Fruit fly (Drosophila melanogaster) whole organism, embryonic: ENCODE data around the gene CG14915.

Source experiments
- Blimp-1 ChIP-seq: fragments of 200-800 bp; sonication (Bioruptor generic); optimal IDR thresholded peaks from 3 replicates; lab custom pipeline; 2018; ENCODE audit warnings: missing biosample characterization, missing genetic modification characterization, mild to moderate bottlenecking, moderate library complexity, missing genetic modification reagents
- C15 ChIP-seq: fragments of 200-800 bp; sonication (Bioruptor generic); IDR thresholded peaks from 3 replicates; pipeline ENCODE4 v1.3.6; 2022; ENCODE audit warnings: missing biosample characterization, missing genetic modification characterization
- CG12071 ChIP-seq: fragments of 200-800 bp; sonication (Bioruptor generic); optimal IDR thresholded peaks from 3 replicates; lab custom pipeline; 2018; ENCODE audit warnings: missing biosample characterization, mild to moderate bottlenecking, missing genetic modification characterization
- CG12744 ChIP-seq: fragments of 200-800 bp; sonication (Bioruptor generic); optimal IDR thresholded peaks from 2 replicates; lab custom pipeline; 2016; ENCODE audit warnings: missing biosample characterization, missing genetic modification characterization
- CG14441 ChIP-seq: fragments of 200-800 bp; sonication (Bioruptor generic); IDR thresholded peaks from 2 replicates; pipeline ENCODE4 v1.3.6; 2022; ENCODE audit warnings: missing biosample characterization, missing genetic modification characterization
- CG14965 ChIP-seq: fragments of 200-800 bp; sonication (Bioruptor generic); optimal IDR thresholded peaks from 2 replicates; lab custom pipeline; 2016; ENCODE audit warnings: missing biosample characterization, missing genetic modification characterization, borderline replicate concordance
- CG15514 ChIP-seq: fragments of 200-800 bp; sonication (Bioruptor generic); optimal IDR thresholded peaks from 3 replicates; lab custom pipeline; 2017; ENCODE audit warnings: missing biosample characterization, missing genetic modification characterization, mild to moderate bottlenecking, moderate library complexity, missing genetic modification reagents
- CG16813 ChIP-seq: fragments of 200-800 bp; sonication (Bioruptor generic); IDR thresholded peaks from 3 replicates; pipeline ENCODE4 v1.3.6; 2022; ENCODE audit warnings: missing biosample characterization, missing genetic modification characterization; ENCODE audit not compliant: partially characterized antibody
- CG17568 ChIP-seq: fragments of 200-800 bp; sonication (Bioruptor generic); optimal IDR thresholded peaks from 2 replicates; lab custom pipeline; 2018; ENCODE audit warnings: missing biosample characterization, mild to moderate bottlenecking, missing genetic modification characterization, moderate library complexity
- CG18599 ChIP-seq: fragments of 200-800 bp; sonication (Bioruptor generic); optimal IDR thresholded peaks from 3 replicates; lab custom pipeline; 2017; ENCODE audit warnings: missing biosample characterization, missing genetic modification characterization, mild to moderate bottlenecking, moderate library complexity, missing genetic modification reagents
- CG2129 ChIP-seq: fragments of 200-800 bp; sonication (Bioruptor generic); IDR thresholded peaks from 2 replicates; pipeline ENCODE4 v1.3.6; 2022; ENCODE audit warnings: missing biosample characterization, missing genetic modification characterization; ENCODE audit not compliant: partially characterized antibody
- CG2712 ChIP-seq: fragments of 200-800 bp; optimal IDR thresholded peaks from 3 replicates; lab custom pipeline; 2019; ENCODE audit warnings: missing biosample characterization, mild to moderate bottlenecking, missing genetic modification characterization, moderate library complexity
- CG3065 ChIP-seq: fragments of 200-800 bp; sonication (Bioruptor generic); optimal IDR thresholded peaks from 2 replicates; lab custom pipeline; 2016; ENCODE audit warnings: missing biosample characterization, missing genetic modification characterization
- CG32532 ChIP-seq: fragments of 200-800 bp; sonication (Bioruptor generic); IDR thresholded peaks from 2 replicates; pipeline ENCODE4 v1.3.6; 2022; ENCODE audit warnings: missing biosample characterization, missing genetic modification characterization
- CG5180 ChIP-seq: fragments of 200-800 bp; sonication (Bioruptor generic); optimal IDR thresholded peaks from 3 replicates; lab custom pipeline; 2017; ENCODE audit warnings: missing biosample characterization, missing genetic modification characterization, mild to moderate bottlenecking, moderate library complexity, missing genetic modification reagents
- Deaf1 ChIP-seq: fragments of 200-800 bp; optimal IDR thresholded peaks from 3 replicates; lab custom pipeline; 2019; ENCODE audit warnings: missing biosample characterization, mild to moderate bottlenecking, missing genetic modification characterization, moderate library complexity
- Dip3 ChIP-seq: fragments of 200-800 bp; sonication (Bioruptor generic); optimal IDR thresholded peaks from 3 replicates; lab custom pipeline; 2016; ENCODE audit warnings: missing biosample characterization, missing genetic modification characterization
- Drgx ChIP-seq: fragments of 200-800 bp; sonication (Bioruptor generic); IDR thresholded peaks from 2 replicates; pipeline ENCODE4 v1.3.6; 2022; ENCODE audit warnings: missing biosample characterization, missing genetic modification characterization
- Ets65A ChIP-seq: fragments of 200-800 bp; sonication (Bioruptor generic); peaks from one replicate; lab custom pipeline; 2016; ENCODE audit warnings: missing biosample characterization, missing genetic modification characterization
- Hey ChIP-seq: fragments of 200-800 bp; sonication (Bioruptor generic); optimal IDR thresholded peaks from 3 replicates; lab custom pipeline; 2018; ENCODE audit warnings: missing biosample characterization, mild to moderate bottlenecking, missing genetic modification characterization
- MESR4 ChIP-seq: fragments of 200-800 bp; sonication (Bioruptor generic); optimal IDR thresholded peaks from 2 replicates; lab custom pipeline; 2018; ENCODE audit warnings: missing biosample characterization, mild to moderate bottlenecking, missing genetic modification characterization, moderate library complexity
- Mad ChIP-seq: fragments of 200-800 bp; sonication (Bioruptor generic); optimal IDR thresholded peaks from 2 replicates; lab custom pipeline; 2016; ENCODE audit warnings: missing biosample characterization, missing genetic modification characterization
- Neu2 ChIP-seq: fragments of 200-800 bp; sonication (Bioruptor generic); optimal IDR thresholded peaks from 3 replicates; lab custom pipeline; 2016; ENCODE audit warnings: missing biosample characterization, missing genetic modification characterization, borderline replicate concordance
- Nf-YC ChIP-seq: fragments of 200-800 bp; optimal IDR thresholded peaks from 3 replicates; lab custom pipeline; 2019; ENCODE audit warnings: missing biosample characterization, mild to moderate bottlenecking, missing genetic modification characterization, moderate library complexity
- Oli ChIP-seq: fragments of 200-800 bp; sonication (Bioruptor generic); optimal IDR thresholded peaks from 2 replicates; lab custom pipeline; 2018; ENCODE audit warnings: missing biosample characterization, mild to moderate bottlenecking, missing genetic modification characterization, moderate library complexity
- Sin3A ChIP-seq: fragments of >200 bp; optimal IDR thresholded peaks from 2 replicates; lab custom pipeline; 2018
- Sry-β ChIP-seq: fragments of 200-800 bp; sonication (Bioruptor generic); optimal IDR thresholded peaks from 2 replicates; lab custom pipeline; 2018; ENCODE audit warnings: missing biosample characterization, mild to moderate bottlenecking, missing genetic modification characterization, moderate library complexity
- Sry-δ ChIP-seq: fragments of 200-800 bp; sonication (Bioruptor generic); optimal IDR thresholded peaks from 2 replicates; lab custom pipeline; 2016; ENCODE audit warnings: missing biosample characterization, missing genetic modification characterization
- ase ChIP-seq: fragments of 200-800 bp; sonication (Bioruptor generic); IDR thresholded peaks from 3 replicates; pipeline ENCODE4 v1.3.6; 2022; ENCODE audit warnings: missing biosample characterization, missing genetic modification characterization
- chn ChIP-seq: fragments of 200-800 bp; sonication (Bioruptor generic); optimal IDR thresholded peaks from 2 replicates; lab custom pipeline; 2016; ENCODE audit warnings: missing biosample characterization, missing genetic modification characterization
- crol ChIP-seq: fragments of 200-800 bp; sonication (Bioruptor generic); IDR thresholded peaks from 2 replicates; pipeline ENCODE4 v1.3.6; 2022; ENCODE audit warnings: missing biosample characterization, missing genetic modification characterization
- gfzf ChIP-seq: fragments of 200-800 bp; sonication (Bioruptor generic); optimal IDR thresholded peaks from 2 replicates; lab custom pipeline; 2016; ENCODE audit warnings: missing biosample characterization, mild to moderate bottlenecking, missing genetic modification characterization, moderate library complexity
- hb ChIP-seq: fragments of 200-800 bp; sonication (Bioruptor generic); IDR thresholded peaks from 3 replicates; pipeline ENCODE4 v1.3.6; 2022; ENCODE audit warnings: missing biosample characterization, missing genetic modification characterization; ENCODE audit not compliant: partially characterized antibody
- mld ChIP-seq: fragments of 200-800 bp; sonication (Bioruptor generic); IDR thresholded peaks from 3 replicates; pipeline ENCODE4 v1.3.6; 2022; ENCODE audit warnings: missing biosample characterization, missing genetic modification characterization; ENCODE audit not compliant: partially characterized antibody
- nom ChIP-seq: fragments of 200-800 bp; sonication (Bioruptor generic); optimal IDR thresholded peaks from 2 replicates; lab custom pipeline; 2017; ENCODE audit warnings: missing biosample characterization, missing genetic modification characterization, mild to moderate bottlenecking, moderate library complexity, missing genetic modification reagents
- oc ChIP-seq: fragments of 200-800 bp; sonication (Bioruptor generic); optimal IDR thresholded peaks from 2 replicates; lab custom pipeline; 2018; ENCODE audit warnings: missing biosample characterization, mild to moderate bottlenecking, missing genetic modification characterization, moderate library complexity
- sima ChIP-seq: fragments of 200-800 bp; sonication (Bioruptor generic); optimal IDR thresholded peaks from 2 replicates; lab custom pipeline; 2016; ENCODE audit warnings: missing biosample characterization, missing genetic modification characterization
- sqz ChIP-seq: fragments of 200-800 bp; sonication (Bioruptor generic); optimal IDR thresholded peaks from 3 replicates; lab custom pipeline; 2018; ENCODE audit warnings: missing biosample characterization, mild to moderate bottlenecking, missing genetic modification characterization
- tup ChIP-seq: fragments of 200-800 bp; sonication (Bioruptor generic); optimal IDR thresholded peaks from 2 replicates; lab custom pipeline; 2016; ENCODE audit warnings: missing biosample characterization, mild to moderate bottlenecking, missing genetic modification characterization, moderate library complexity
- twi ChIP-seq: fragments of 200-800 bp; optimal IDR thresholded peaks from 2 replicates; lab custom pipeline; 2019; ENCODE audit warnings: missing biosample characterization, mild to moderate bottlenecking, missing genetic modification characterization, moderate library complexity
- usp ChIP-seq: fragments of >200 bp; optimal IDR thresholded peaks from 2 replicates; lab custom pipeline; 2017; ENCODE audit warnings: missing biosample characterization, missing genetic modification characterization

Gene CG14915

dm6 chr2L:11027825-11028496, 42.9 kb upstream of the CG14915 start:
- no peak for TF ChIP-seq chn (GFP tag; lab: Kevin White, UChicago)
- TF ChIP-seq Blimp-1 (GFP tag; lab: Kevin White, UChicago), result no peak
- no peak for TF ChIP-seq Sin3A (lab: Kevin White, UChicago)
- no peak for TF ChIP-seq sqz (GFP tag; lab: Kevin White, UChicago)
- no peak for TF ChIP-seq hb (GFP tag; lab: Robert Waterston, UW)
- TF ChIP-seq CG17568 (GFP tag; lab: Kevin White, UChicago), result no peak
- no peak for TF ChIP-seq usp (GFP tag; lab: Kevin White, UChicago)
- no peak for TF ChIP-seq Mad (GFP tag; lab: Kevin White, UChicago)
- no peak for TF ChIP-seq Neu2 (GFP tag; lab: Kevin White, UChicago)
- peak; percentile 75 for TF ChIP-seq CG5180
- peak; percentile 51 for TF ChIP-seq oc
- TF ChIP-seq ase (GFP tag; lab: Robert Waterston, UW), result no peak

DNA sequence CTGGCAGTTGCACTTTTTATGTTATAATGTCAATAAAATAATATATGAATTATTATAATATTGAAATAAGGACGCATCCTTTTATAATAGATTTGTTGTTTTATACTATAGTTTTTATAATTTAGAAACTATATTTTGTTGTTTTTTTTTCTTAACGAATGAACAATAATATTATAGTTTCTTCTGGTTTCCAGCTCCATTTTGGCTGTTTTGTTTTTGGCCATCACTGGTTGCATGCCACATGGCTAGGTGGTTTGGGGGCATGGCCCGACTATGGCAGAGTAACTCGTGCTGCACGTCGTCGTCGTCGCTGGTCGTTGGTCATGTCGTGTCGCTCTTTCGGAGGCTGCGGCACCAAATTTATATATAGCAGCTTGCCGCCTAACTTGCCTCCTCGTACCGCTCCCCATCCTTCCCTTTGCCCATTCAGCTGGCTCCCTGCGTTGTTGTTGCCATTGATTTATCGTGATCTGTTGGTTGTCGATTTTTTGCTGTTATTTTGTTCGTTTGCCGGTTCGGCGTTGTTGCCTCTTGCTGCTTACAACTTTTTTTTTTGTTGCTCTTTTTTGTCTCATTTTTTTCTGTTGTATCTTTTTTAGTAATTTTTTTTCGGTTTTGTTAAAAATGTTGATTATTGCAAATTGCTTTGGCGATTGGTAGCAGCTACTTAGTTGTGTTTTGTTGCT, 38.4 kb upstream of the CG14915 start:
- TF ChIP-seq Deaf1 (peak; percentile 47), Sry-β (GFP tag; lab: Kevin White, UChicago) (peak; percentile 60), Sry-δ (no peak), CG14965 (no peak), Ets65A (GFP tag; lab: Kevin White, UChicago) (peak; percentile 26), mld (GFP tag; lab: Robert Waterston, UW) (no peak), Drgx (GFP tag; lab: Robert Waterston, UW) (peak; percentile 45; the same call in 1 of the 2 replicates), nom (GFP tag; lab: Kevin White, UChicago) (peak; percentile 50), crol (GFP tag; lab: Robert Waterston, UW) (peak; percentile 57)
- TF ChIP-seq, all 482 proteins: peak for 6

- TF ChIP-seq Neu2 (GFP tag; lab: Kevin White, UChicago) (no peak), tup (GFP tag; lab: Kevin White, UChicago) (no peak), CG15514 (GFP tag; lab: Kevin White, UChicago) (no peak), Nf-YC (tag; lab: Kevin White, UChicago) (no peak), CG2129 (GFP tag; lab: Robert Waterston, UW) (no peak)
These were observed 36.3 kb upstream of the CG14915 start, which contains the start of gene CG18666 for dm6 chr2L:11034495-11034894. CG18666 (plus strand) TSS chr2L:11034795.

DNA sequence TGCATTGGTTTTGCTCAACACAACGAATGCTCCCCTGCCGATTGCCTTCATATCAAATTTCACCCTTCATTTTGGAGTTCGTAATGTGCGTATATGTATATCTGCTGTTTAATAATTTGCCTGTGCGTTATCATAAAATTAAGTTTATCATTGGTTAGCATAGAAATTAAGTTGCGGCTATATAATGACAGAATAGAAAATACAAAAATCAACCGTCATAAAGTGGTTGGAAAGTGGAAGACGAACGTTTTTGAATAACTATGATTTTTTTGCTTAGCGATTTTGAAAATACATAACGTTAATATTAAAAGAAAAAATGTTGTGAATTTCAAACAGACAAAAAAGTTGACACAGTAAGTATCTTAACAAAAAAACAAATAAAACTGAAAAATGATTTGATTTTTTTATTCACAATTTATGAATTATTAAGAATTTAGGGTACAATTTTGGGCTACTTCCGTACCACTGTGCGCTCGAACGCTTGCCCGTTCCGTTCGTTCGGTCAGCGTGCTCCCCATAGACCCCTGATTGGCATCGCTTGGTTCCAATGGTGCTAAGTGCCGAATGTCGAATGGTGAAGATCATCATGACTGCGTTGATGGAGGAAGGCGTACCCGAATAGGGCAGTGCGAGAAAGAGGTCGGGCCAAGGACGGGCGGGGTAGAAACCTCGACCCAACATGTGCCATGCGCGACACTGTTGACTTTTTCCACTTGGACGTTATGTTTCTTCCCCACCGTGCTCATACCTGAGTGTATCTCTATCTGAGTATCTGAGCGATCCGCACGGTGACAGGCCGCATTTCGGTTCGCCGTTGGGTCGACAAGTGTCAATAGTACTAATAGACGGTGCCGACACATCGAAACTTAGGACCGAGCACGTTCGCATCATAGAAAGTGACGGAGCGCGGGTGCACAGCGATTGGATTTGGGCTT, 33.0 kb upstream of the CG14915 start:
- no peak for TF ChIP-seq CG16813
- TF ChIP-seq twi, result peak; percentile 49
- no peak for TF ChIP-seq CG12744 (GFP tag; lab: Kevin White, UChicago)
- TF ChIP-seq gfzf (GFP tag; lab: Kevin White, UChicago), result no peak
- TF ChIP-seq sima (GFP tag; lab: Kevin White, UChicago), result no peak
- no peak for TF ChIP-seq Sry-β (GFP tag; lab: Kevin White, UChicago)
- peak; percentile 42 for TF ChIP-seq CG18599 (GFP tag; lab: Kevin White, UChicago)
- peak; percentile 40 for TF ChIP-seq Dip3 (GFP tag; lab: Kevin White, UChicago)
- TF ChIP-seq CG2712 (tag; lab: Kevin White, UChicago), result peak; percentile 67
- no peak for TF ChIP-seq MESR4 (GFP tag; lab: Kevin White, UChicago)
- peak; percentile 80 for TF ChIP-seq Oli
- TF ChIP-seq CG14441 (GFP tag; lab: Robert Waterston, UW), result no peak
- TF ChIP-seq CG12071 (GFP tag; lab: Kevin White, UChicago), result no peak
- TF ChIP-seq CG32532, result 0 out of 2 replicates have a peak, but pooled peaks have one; percentile 43
- TF ChIP-seq CG3065 (GFP tag; lab: Kevin White, UChicago), result no peak
- no peak for TF ChIP-seq Hey (tag; lab: Kevin White, UChicago)
- no peak for TF ChIP-seq C15 (GFP tag; lab: Robert Waterston, UW)
